Fruit fly (Drosophila melanogaster) whole organism, embryonic: ENCODE data around the gene CG13026.
A peak's percentile ranks its signal among the peaks of the same experiment; 100 is the strongest.

Experiments
- B-H2 ChIP-seq: fragments of 200-800 bp; sonication (Bioruptor generic); optimal IDR thresholded peaks from 2 replicates; lab custom pipeline; 2018; ENCODE audit warnings: missing biosample characterization, mild to moderate bottlenecking, missing genetic modification characterization
- BtbVII ChIP-seq: fragments of 200-800 bp; sonication (Bioruptor generic); optimal IDR thresholded peaks from 3 replicates; lab custom pipeline; 2017; ENCODE audit warnings: missing biosample characterization, mild to moderate bottlenecking, missing genetic modification characterization
- Bteb2 ChIP-seq: fragments of 200-800 bp; sonication (Bioruptor generic); optimal IDR thresholded peaks from 2 replicates; lab custom pipeline; 2016; ENCODE audit warnings: missing biosample characterization, missing genetic modification characterization
- CG11456 ChIP-seq: fragments of 200-800 bp; sonication (Bioruptor generic); IDR thresholded peaks from 3 replicates; pipeline ENCODE4 v1.3.6; 2022; ENCODE audit warnings: missing biosample characterization, missing genetic modification characterization
- CG13894 ChIP-seq: fragments of 200-800 bp; sonication (Bioruptor generic); optimal IDR thresholded peaks from 3 replicates; lab custom pipeline; 2018; ENCODE audit warnings: missing biosample characterization, mild to moderate bottlenecking, missing genetic modification characterization, moderate library complexity
- CG14710 ChIP-seq: fragments of 200-800 bp; sonication (Bioruptor generic); optimal IDR thresholded peaks from 3 replicates; lab custom pipeline; 2019; ENCODE audit warnings: missing biosample characterization, mild to moderate bottlenecking, missing genetic modification characterization, moderate library complexity
- CG1603 ChIP-seq: fragments of 200-800 bp; sonication (Bioruptor generic); optimal IDR thresholded peaks from 2 replicates; lab custom pipeline; 2019; ENCODE audit warnings: missing biosample characterization, mild to moderate bottlenecking, missing genetic modification characterization, moderate library complexity
- CG17385 ChIP-seq: fragments of 200-800 bp; sonication (Bioruptor generic); optimal IDR thresholded peaks from 3 replicates; lab custom pipeline; 2018; ENCODE audit warnings: missing biosample characterization, mild to moderate bottlenecking, missing genetic modification characterization
- CG18619 ChIP-seq: fragments of 200-800 bp; sonication (Bioruptor generic); optimal IDR thresholded peaks from 3 replicates; lab custom pipeline; 2017; ENCODE audit warnings: missing biosample characterization, mild to moderate bottlenecking, missing genetic modification characterization
- CG2712 ChIP-seq: fragments of 200-800 bp; optimal IDR thresholded peaks from 3 replicates; lab custom pipeline; 2019; ENCODE audit warnings: missing biosample characterization, mild to moderate bottlenecking, missing genetic modification characterization, moderate library complexity
- CG32767 ChIP-seq: fragments of 200-800 bp; sonication (Bioruptor generic); IDR thresholded peaks from 2 replicates; pipeline ENCODE4 v1.3.6; 2022; ENCODE audit warnings: missing biosample characterization, missing genetic modification characterization
- CG3407 ChIP-seq: fragments of 200-800 bp; sonication (Bioruptor generic); optimal IDR thresholded peaks from 2 replicates; lab custom pipeline; 2018; ENCODE audit warnings: missing biosample characterization, mild to moderate bottlenecking, missing genetic modification characterization
- CG34422 ChIP-seq: fragments of 200-800 bp; sonication (Bioruptor generic); IDR thresholded peaks from 3 replicates; pipeline ENCODE4 v1.3.6; 2022; ENCODE audit warnings: missing biosample characterization, missing genetic modification characterization
- CG42726 ChIP-seq: fragments of 200-800 bp; sonication (Bioruptor generic); IDR thresholded peaks from 2 replicates; pipeline ENCODE4 v1.3.6; 2022; ENCODE audit warnings: missing biosample characterization, missing genetic modification characterization; ENCODE audit not compliant: partially characterized antibody
- CG6813 ChIP-seq: fragments of 200-800 bp; sonication (Bioruptor generic); optimal IDR thresholded peaks from 2 replicates; lab custom pipeline; 2017; ENCODE audit warnings: missing biosample characterization, missing genetic modification characterization, mild to moderate bottlenecking, moderate library complexity, missing genetic modification reagents
- Chrac-16 ChIP-seq: fragments of 200-800 bp; sonication (Bioruptor generic); optimal IDR thresholded peaks from 3 replicates; lab custom pipeline; 2016; ENCODE audit warnings: missing biosample characterization, missing genetic modification characterization
- Ets97D ChIP-seq: fragments of 200-800 bp; sonication (Bioruptor generic); optimal IDR thresholded peaks from 3 replicates; lab custom pipeline; 2016; ENCODE audit warnings: missing biosample characterization, missing genetic modification characterization
- HLH4C ChIP-seq: fragments of 200-800 bp; sonication (Bioruptor generic); IDR thresholded peaks from 3 replicates; pipeline ENCODE4 v1.3.6; 2022; ENCODE audit warnings: missing biosample characterization, missing genetic modification characterization; ENCODE audit not compliant: partially characterized antibody
- MTF-1 ChIP-seq: fragments of 200-800 bp; sonication (Bioruptor generic); optimal IDR thresholded peaks from 2 replicates; lab custom pipeline; 2018; ENCODE audit warnings: missing biosample characterization, mild to moderate bottlenecking, missing genetic modification characterization, borderline replicate concordance
- Mes4 ChIP-seq: fragments of 200-800 bp; sonication (Bioruptor generic); optimal IDR thresholded peaks from 2 replicates; lab custom pipeline; 2016; ENCODE audit warnings: missing biosample characterization, missing genetic modification characterization
- NFAT ChIP-seq: fragments of 200-800 bp; sonication (Bioruptor generic); IDR thresholded peaks from 2 replicates; pipeline ENCODE4 v1.3.6; 2022; ENCODE audit warnings: missing biosample characterization, missing genetic modification characterization
- Nf-YC ChIP-seq: fragments of 200-800 bp; optimal IDR thresholded peaks from 3 replicates; lab custom pipeline; 2019; ENCODE audit warnings: missing biosample characterization, mild to moderate bottlenecking, missing genetic modification characterization, moderate library complexity
- Opbp ChIP-seq: fragments of 200-800 bp; sonication (Bioruptor generic); IDR thresholded peaks from 3 replicates; pipeline ENCODE4 v1.3.6; 2022; ENCODE audit warnings: missing biosample characterization, missing genetic modification characterization; ENCODE audit not compliant: partially characterized antibody
- Pdp1 ChIP-seq, 2 experiments: fragments of 200-800 bp; sonication (Bioruptor generic); optimal IDR thresholded peaks; 3 replicates each; lab custom pipeline; 2016; ENCODE audit warnings: missing biosample characterization in 2 of 2, missing genetic modification characterization in 2 of 2, mild to moderate bottlenecking in 1 of 2, moderate library complexity in 1 of 2
- Ptx1 ChIP-seq: fragments of 200-800 bp; sonication (Bioruptor generic); IDR thresholded peaks from 2 replicates; pipeline ENCODE4 v1.3.6; 2022; ENCODE audit warnings: missing biosample characterization, missing genetic modification characterization
- Sry-β ChIP-seq: fragments of 200-800 bp; sonication (Bioruptor generic); optimal IDR thresholded peaks from 2 replicates; lab custom pipeline; 2018; ENCODE audit warnings: missing biosample characterization, mild to moderate bottlenecking, missing genetic modification characterization, moderate library complexity
- Vsx1 ChIP-seq: fragments of 200-800 bp; sonication (Bioruptor generic); optimal IDR thresholded peaks from 2 replicates; lab custom pipeline; 2017; ENCODE audit warnings: missing biosample characterization, mild to moderate bottlenecking, missing genetic modification characterization, missing genetic modification reagents
- ap ChIP-seq: fragments of 200-800 bp; sonication (Bioruptor generic); IDR thresholded peaks from 2 replicates; pipeline ENCODE4 v1.3.6; 2022; ENCODE audit warnings: missing biosample characterization, missing genetic modification characterization
- crc ChIP-seq: fragments of 200-800 bp; sonication (Bioruptor generic); optimal IDR thresholded peaks from 2 replicates; lab custom pipeline; 2016; ENCODE audit warnings: missing biosample characterization, missing genetic modification characterization
- croc ChIP-seq: fragments of 200-800 bp; sonication (Bioruptor generic); conservative IDR thresholded peaks from 3 replicates; pipeline ENCODE4 v1.3.6; 2022; ENCODE audit warnings: missing biosample characterization, missing genetic modification characterization
- exex ChIP-seq: fragments of 200-800 bp; sonication (Bioruptor generic); optimal IDR thresholded peaks from 4 replicates; lab custom pipeline; 2018; ENCODE audit warnings: missing biosample characterization, mild to moderate bottlenecking, missing genetic modification characterization, moderate library complexity
- grau ChIP-seq: fragments of 200-800 bp; optimal IDR thresholded peaks from 3 replicates; lab custom pipeline; 2019; ENCODE audit warnings: missing biosample characterization, mild to moderate bottlenecking, missing genetic modification characterization, moderate library complexity
- gsb-n ChIP-seq: fragments of 200-800 bp; sonication (Bioruptor generic); optimal IDR thresholded peaks from 3 replicates; lab custom pipeline; 2018; ENCODE audit warnings: missing biosample characterization, mild to moderate bottlenecking, missing genetic modification characterization
- inv ChIP-seq: fragments of 200-800 bp; sonication (Bioruptor generic); IDR thresholded peaks from 2 replicates; pipeline ENCODE4 v1.3.6; 2022; ENCODE audit warnings: missing biosample characterization, missing genetic modification characterization; ENCODE audit not compliant: partially characterized antibody
- kni ChIP-seq: fragments of 200-800 bp; sonication (Bioruptor generic); optimal IDR thresholded peaks from 3 replicates; lab custom pipeline; 2017; ENCODE audit warnings: mild to moderate bottlenecking, missing biosample characterization, missing genetic modification reagents, missing genetic modification characterization
- nerfin-2 ChIP-seq: fragments of 200-800 bp; sonication (Bioruptor generic); IDR thresholded peaks from 2 replicates; pipeline ENCODE4 v1.3.6; 2022; ENCODE audit warnings: missing biosample characterization, missing genetic modification characterization; ENCODE audit not compliant: partially characterized antibody
- onecut ChIP-seq: fragments of 200-800 bp; sonication (Bioruptor generic); IDR thresholded peaks from 2 replicates; pipeline ENCODE4 v1.3.6; 2022; ENCODE audit warnings: missing biosample characterization, missing genetic modification characterization
- peb ChIP-seq: fragments of 200-800 bp; sonication (Bioruptor generic); IDR thresholded peaks from 2 replicates; pipeline ENCODE4 v1.3.6; 2022; ENCODE audit warnings: missing biosample characterization, missing genetic modification characterization
- pfk ChIP-seq: fragments of 200-800 bp; sonication (Bioruptor generic); optimal IDR thresholded peaks from 2 replicates; lab custom pipeline; 2018; ENCODE audit warnings: missing biosample characterization, mild to moderate bottlenecking, missing genetic modification characterization, moderate library complexity
- pita ChIP-seq: fragments of 200-800 bp; sonication (Bioruptor generic); optimal IDR thresholded peaks from 2 replicates; lab custom pipeline; 2017; ENCODE audit warnings: missing biosample characterization, mild to moderate bottlenecking, missing genetic modification characterization
- rib ChIP-seq: fragments of 200-800 bp; sonication (Bioruptor generic); IDR thresholded peaks from 2 replicates; pipeline ENCODE4 v1.3.6; 2022; ENCODE audit warnings: missing biosample characterization, missing genetic modification characterization
- slbo ChIP-seq: fragments of 200-800 bp; sonication (Bioruptor generic); IDR thresholded peaks from 2 replicates; pipeline ENCODE4 v1.3.6; 2022; ENCODE audit warnings: missing biosample characterization, missing genetic modification characterization
- sqz ChIP-seq: fragments of 200-800 bp; sonication (Bioruptor generic); optimal IDR thresholded peaks from 3 replicates; lab custom pipeline; 2018; ENCODE audit warnings: missing biosample characterization, mild to moderate bottlenecking, missing genetic modification characterization
- stwl ChIP-seq: fragments of 200-800 bp; sonication (Bioruptor generic); optimal IDR thresholded peaks from 3 replicates; lab custom pipeline; 2018; ENCODE audit warnings: missing biosample characterization, mild to moderate bottlenecking, missing genetic modification characterization, moderate library complexity
- ttk ChIP-seq: fragments of 200-800 bp; sonication (Bioruptor generic); IDR thresholded peaks from 2 replicates; pipeline ENCODE4 v2.1.2; 2022; ENCODE audit warnings: missing biosample characterization, missing genetic modification characterization
- unc-4 ChIP-seq: fragments of 200-800 bp; sonication (Bioruptor generic); IDR thresholded peaks from 2 replicates; pipeline ENCODE4 v1.3.6; 2022; ENCODE audit warnings: missing biosample characterization, missing genetic modification characterization; ENCODE audit not compliant: partially characterized antibody
- zf30C ChIP-seq: fragments of 200-800 bp; sonication (Bioruptor generic); optimal IDR thresholded peaks from 3 replicates; lab custom pipeline; 2018; ENCODE audit warnings: missing biosample characterization, mild to moderate bottlenecking, missing genetic modification characterization

The CG13026 gene

dm6 chr3L:16711430-16712228 is 14.3 kb downstream of the CG13026 start, which contains the start of the genes CG43954, Lasp and Dab (continued):
- 0 out of 2 replicates have a peak, but pooled peaks have one; percentile 7 for TF ChIP-seq inv
- peak; percentile 49 for TF ChIP-seq Vsx1 (GFP tag; lab: Kevin White, UChicago)
- TF ChIP-seq unc-4: no peak; the same call in none of the 2 replicates
- peak; percentile 69 for TF ChIP-seq nerfin-2 (GFP tag; lab: Robert Waterston, UW)
- TF ChIP-seq rib (GFP tag; lab: Robert Waterston, UW): peak; percentile 43; the same call in 1 of the 2 replicates
- no peak for TF ChIP-seq croc (GFP tag; lab: Robert Waterston, UW)
- TF ChIP-seq CG18619 (GFP tag; lab: Kevin White, UChicago): peak; percentile 44
- peak; percentile 37; the same call in 1 of the 2 replicates for TF ChIP-seq onecut (GFP tag; lab: Robert Waterston, UW)
- peak; percentile 10 for TF ChIP-seq pita (GFP tag; lab: Kevin White, UChicago)
- peak; percentile 82 for TF ChIP-seq Ets97D (GFP tag; lab: Kevin White, UChicago)
- TF ChIP-seq CG34422 (GFP tag; lab: Robert Waterston, UW): no peak
- peak; percentile 60; the same call in 1 of the 3 replicates for TF ChIP-seq HLH4C (GFP tag; lab: Robert Waterston, UW)
- TF ChIP-seq NFAT: peak; percentile 82
- peak; percentile 66 for TF ChIP-seq CG14710 (tag; lab: Kevin White, UChicago)
- TF ChIP-seq slbo (GFP tag; lab: Robert Waterston, UW): peak; percentile 47
- no peak for TF ChIP-seq crc (GFP tag; lab: Kevin White, UChicago)
- no peak for TF ChIP-seq CG32767 (GFP tag; lab: Robert Waterston, UW)
- TF ChIP-seq MTF-1 (GFP tag; lab: Kevin White, UChicago): peak; percentile 85
- peak; percentile 14 for TF ChIP-seq kni (GFP tag; lab: Kevin White, UChicago)
- TF ChIP-seq grau: peak; percentile 29
- TF ChIP-seq ttk: peak; percentile 7; the same call in 1 of the 2 replicates
- no peak for TF ChIP-seq peb (GFP tag; lab: Robert Waterston, UW)
- peak; percentile 48 for TF ChIP-seq CG2712 (tag; lab: Kevin White, UChicago)
- peak; percentile 8 for TF ChIP-seq Nf-YC
- TF ChIP-seq CG11456 (GFP tag; lab: Robert Waterston, UW): peak; percentile 75
- TF ChIP-seq CG6813: no peak
- TF ChIP-seq stwl: peak; percentile 61
- TF ChIP-seq CG1603 (tag; lab: Kevin White, UChicago): peak; percentile 77
- TF ChIP-seq CG3407: no peak
- peak; percentile 43 for TF ChIP-seq CG13894 (tag; lab: Kevin White, UChicago)
- peak; percentile 10 for TF ChIP-seq Chrac-16 (GFP tag; lab: Kevin White, UChicago)
- peak; percentile 40 for TF ChIP-seq gsb-n
- TF ChIP-seq ap (GFP tag; lab: Robert Waterston, UW): 0 out of 2 replicates have a peak, but pooled peaks have one; percentile 13
- peak; percentile 47 for TF ChIP-seq B-H2 (GFP tag; lab: Kevin White, UChicago)
- no peak for TF ChIP-seq Ptx1
- TF ChIP-seq pfk: peak; percentile 62
- TF ChIP-seq exex (tag; lab: Kevin White, UChicago): peak; percentile 51
- TF ChIP-seq Mes4: peak; percentile 53
- TF ChIP-seq Bteb2 (GFP tag; lab: Kevin White, UChicago): no peak
- TF ChIP-seq sqz (GFP tag; lab: Kevin White, UChicago): no peak
- 0 out of 3 replicates have a peak, but pooled peaks have one; percentile 5 for TF ChIP-seq Opbp (GFP tag; lab: Robert Waterston, UW)
- no peak for TF ChIP-seq Sry-β
- peak; percentile 37 for TF ChIP-seq zf30C (GFP tag; lab: Kevin White, UChicago)
- TF ChIP-seq BtbVII (GFP tag; lab: Kevin White, UChicago): peak; percentile 52
- peak in 1 of 2 experiments; percentile 70 for TF ChIP-seq Pdp1 (GFP tag; optimal IDR thresholded peaks at IDR 0.05; lab: Kevin White, UChicago)
- TF ChIP-seq CG42726: peak; percentile 70; the same call in 1 of the 2 replicates
- TF ChIP-seq CG17385 (GFP tag; lab: Kevin White, UChicago): peak; percentile 82
